Fruit fly (Drosophila melanogaster) whole organism, embryonic: ENCODE data around the gene Txl.

Experiments used
- Blimp-1 ChIP-seq: fragments of 200-800 bp; sonication (Bioruptor generic); optimal IDR thresholded peaks from 3 replicates; lab custom pipeline; 2018; ENCODE audit warnings: missing biosample characterization, missing genetic modification characterization, mild to moderate bottlenecking, moderate library complexity, missing genetic modification reagents
- CG10565 ChIP-seq: fragments of 200-800 bp; sonication (Bioruptor generic); optimal IDR thresholded peaks from 3 replicates; lab custom pipeline; 2016; ENCODE audit warnings: missing biosample characterization, mild to moderate bottlenecking, missing genetic modification characterization
- CG11093 ChIP-seq: fragments of 200-800 bp; sonication (Bioruptor generic); IDR thresholded peaks from 3 replicates; pipeline ENCODE4 v1.3.6; 2022; ENCODE audit warnings: missing biosample characterization, missing genetic modification characterization
- CG11398 ChIP-seq: fragments of 200-800 bp; sonication (Bioruptor generic); optimal IDR thresholded peaks from 2 replicates; lab custom pipeline; 2016; ENCODE audit warnings: missing biosample characterization, missing genetic modification characterization
- CG14667 ChIP-seq: fragments of 200-800 bp; sonication (Bioruptor generic); IDR thresholded peaks from 2 replicates; pipeline ENCODE4 v1.3.6; 2022; ENCODE audit warnings: missing biosample characterization, missing genetic modification characterization
- CG14710 ChIP-seq: fragments of 200-800 bp; sonication (Bioruptor generic); optimal IDR thresholded peaks from 3 replicates; lab custom pipeline; 2019; ENCODE audit warnings: missing biosample characterization, mild to moderate bottlenecking, missing genetic modification characterization, moderate library complexity
- CG15479 ChIP-seq: fragments of 200-800 bp; sonication (Bioruptor generic); optimal IDR thresholded peaks from 3 replicates; lab custom pipeline; 2019; ENCODE audit warnings: missing biosample characterization, mild to moderate bottlenecking, missing genetic modification characterization, moderate library complexity
- CG17186 ChIP-seq: fragments of 200-800 bp; sonication (Bioruptor generic); optimal IDR thresholded peaks from 3 replicates; lab custom pipeline; 2017; ENCODE audit warnings: missing biosample characterization, missing genetic modification reagents, missing genetic modification characterization
- CG32532 ChIP-seq: fragments of 200-800 bp; sonication (Bioruptor generic); IDR thresholded peaks from 2 replicates; pipeline ENCODE4 v1.3.6; 2022; ENCODE audit warnings: missing biosample characterization, missing genetic modification characterization
- CG6654 ChIP-seq: fragments of 200-800 bp; sonication (Bioruptor generic); optimal IDR thresholded peaks from 2 replicates; lab custom pipeline; 2017; ENCODE audit warnings: missing biosample characterization, mild to moderate bottlenecking, missing genetic modification characterization
- CG7357 ChIP-seq: fragments of 200-800 bp; sonication (Bioruptor generic); IDR thresholded peaks from 3 replicates; pipeline ENCODE4 v1.3.6; 2022; ENCODE audit warnings: missing biosample characterization, missing genetic modification characterization
- CG7928 ChIP-seq: fragments of 200-800 bp; sonication (Bioruptor generic); optimal IDR thresholded peaks from 2 replicates; lab custom pipeline; 2017; ENCODE audit warnings: missing biosample characterization, mild to moderate bottlenecking, missing genetic modification characterization
- CG8281 ChIP-seq: fragments of 200-800 bp; sonication (Bioruptor generic); optimal IDR thresholded peaks from 2 replicates; lab custom pipeline; 2018; ENCODE audit warnings: missing biosample characterization, mild to moderate bottlenecking, missing genetic modification characterization, moderate library complexity
- CG8290 ChIP-seq, 3 experiments: fragments of 200-800 bp; sonication (Bioruptor generic); optimal IDR thresholded peaks; 2 replicates each; lab custom pipeline; 2016 to 2019; ENCODE audit warnings: missing biosample characterization in 3 of 3, missing genetic modification characterization in 3 of 3, mild to moderate bottlenecking in 2 of 3, moderate library complexity in 1 of 3
- Dip2 ChIP-seq: fragments of 200-800 bp; sonication (Bioruptor generic); IDR thresholded peaks from 2 replicates; pipeline ENCODE4 v1.3.6; 2022; ENCODE audit warnings: missing biosample characterization, missing genetic modification characterization
- Ets65A ChIP-seq: fragments of 200-800 bp; sonication (Bioruptor generic); peaks from one replicate; lab custom pipeline; 2016; ENCODE audit warnings: missing biosample characterization, missing genetic modification characterization
- HHEX ChIP-seq: fragments of 200-800 bp; sonication (Bioruptor generic); optimal IDR thresholded peaks from 3 replicates; lab custom pipeline; 2017; ENCODE audit warnings: missing biosample characterization, mild to moderate bottlenecking, missing genetic modification characterization, missing genetic modification reagents
- HmgD ChIP-seq: fragments of 200-800 bp; sonication (Bioruptor generic); optimal IDR thresholded peaks from 3 replicates; lab custom pipeline; 2016; ENCODE audit warnings: missing biosample characterization, missing genetic modification characterization
- Hr39 ChIP-seq: fragments of >200 bp; optimal IDR thresholded peaks from 2 replicates; lab custom pipeline; 2017
- Jarid2 ChIP-seq: fragments of 200-800 bp; sonication (Bioruptor generic); optimal IDR thresholded peaks from 3 replicates; lab custom pipeline; 2017; ENCODE audit warnings: mild to moderate bottlenecking, missing biosample characterization, missing genetic modification reagents, missing genetic modification characterization
- Oaz ChIP-seq: fragments of 200-800 bp; sonication (Bioruptor generic); IDR thresholded peaks from 2 replicates; pipeline ENCODE4 v1.3.6; 2022; ENCODE audit warnings: missing biosample characterization, missing genetic modification characterization
- Opbp ChIP-seq: fragments of 200-800 bp; sonication (Bioruptor generic); IDR thresholded peaks from 3 replicates; pipeline ENCODE4 v1.3.6; 2022; ENCODE audit warnings: missing biosample characterization, missing genetic modification characterization; ENCODE audit not compliant: partially characterized antibody
- Ptx1 ChIP-seq: fragments of 200-800 bp; sonication (Bioruptor generic); IDR thresholded peaks from 2 replicates; pipeline ENCODE4 v1.3.6; 2022; ENCODE audit warnings: missing biosample characterization, missing genetic modification characterization
- Side ChIP-seq: fragments of 200-800 bp; sonication (Bioruptor generic); optimal IDR thresholded peaks from 2 replicates; lab custom pipeline; 2016; ENCODE audit warnings: missing biosample characterization, missing genetic modification characterization
- Xrp1 ChIP-seq: fragments of 200-800 bp; sonication (Bioruptor generic); IDR thresholded peaks from 2 replicates; pipeline ENCODE4 v1.3.6; 2022; ENCODE audit warnings: missing biosample characterization, missing genetic modification characterization
- ac ChIP-seq: fragments of 200-800 bp; sonication (Bioruptor generic); optimal IDR thresholded peaks from 3 replicates; lab custom pipeline; 2017; ENCODE audit warnings: missing biosample characterization, mild to moderate bottlenecking, missing genetic modification characterization
- amos ChIP-seq: fragments of 200-800 bp; sonication (Bioruptor generic); IDR thresholded peaks from 2 replicates; pipeline ENCODE4 v1.3.6; 2022; ENCODE audit warnings: missing biosample characterization, missing genetic modification characterization; ENCODE audit not compliant: partially characterized antibody
- cg ChIP-seq: fragments of 200-800 bp; sonication (Bioruptor generic); optimal IDR thresholded peaks from 3 replicates; lab custom pipeline; 2019; ENCODE audit warnings: missing biosample characterization, mild to moderate bottlenecking, missing genetic modification characterization, moderate library complexity
- ci ChIP-seq: fragments of 200-800 bp; sonication (Bioruptor generic); IDR thresholded peaks from 3 replicates; pipeline ENCODE4 v1.3.6; 2022; ENCODE audit warnings: missing biosample characterization, missing genetic modification characterization
- dan ChIP-seq: fragments of 200-800 bp; sonication (Bioruptor generic); IDR thresholded peaks from 2 replicates; pipeline ENCODE4 v1.3.6; 2022; ENCODE audit warnings: missing biosample characterization, missing genetic modification characterization
- dpn ChIP-seq, 2 experiments: fragments of 200-800 bp; sonication (Bioruptor generic); optimal IDR thresholded peaks; 3 replicates each; lab custom pipeline; 2016; ENCODE audit warnings: missing biosample characterization in 2 of 2, missing genetic modification characterization in 2 of 2
- gfzf ChIP-seq: fragments of 200-800 bp; sonication (Bioruptor generic); optimal IDR thresholded peaks from 2 replicates; lab custom pipeline; 2016; ENCODE audit warnings: missing biosample characterization, mild to moderate bottlenecking, missing genetic modification characterization, moderate library complexity
- grau ChIP-seq: fragments of 200-800 bp; optimal IDR thresholded peaks from 3 replicates; lab custom pipeline; 2019; ENCODE audit warnings: missing biosample characterization, mild to moderate bottlenecking, missing genetic modification characterization, moderate library complexity
- gsb ChIP-seq: fragments of 200-800 bp; sonication (Bioruptor generic); IDR thresholded peaks from 2 replicates; pipeline ENCODE4 v1.3.6; 2022; ENCODE audit warnings: missing biosample characterization, missing genetic modification characterization
- gt ChIP-seq: fragments of 200-800 bp; sonication (Bioruptor generic); IDR thresholded peaks from 2 replicates; pipeline ENCODE4 v1.3.6; 2022; ENCODE audit warnings: missing biosample characterization, missing genetic modification characterization
- hb ChIP-seq: fragments of 200-800 bp; sonication (Bioruptor generic); IDR thresholded peaks from 3 replicates; pipeline ENCODE4 v1.3.6; 2022; ENCODE audit warnings: missing biosample characterization, missing genetic modification characterization; ENCODE audit not compliant: partially characterized antibody
- her ChIP-seq: fragments of 200-800 bp; sonication (Bioruptor generic); optimal IDR thresholded peaks from 2 replicates; lab custom pipeline; 2016; ENCODE audit warnings: missing biosample characterization, missing genetic modification characterization
- hth ChIP-seq: fragments of >200 bp; optimal IDR thresholded peaks from 2 replicates; lab custom pipeline; 2017; ENCODE audit warnings: inconsistent platforms
- kay ChIP-seq: fragments of 200-800 bp; sonication (Bioruptor generic); optimal IDR thresholded peaks from 2 replicates; lab custom pipeline; 2016; ENCODE audit warnings: missing biosample characterization, missing genetic modification characterization
- ken ChIP-seq: fragments of 200-800 bp; sonication (Bioruptor generic); IDR thresholded peaks from 3 replicates; pipeline ENCODE4 v1.3.6; 2022; ENCODE audit warnings: missing biosample characterization, missing genetic modification characterization
- lab ChIP-seq: fragments of 200-800 bp; sonication (Bioruptor generic); optimal IDR thresholded peaks from 3 replicates; lab custom pipeline; 2017; ENCODE audit warnings: missing biosample characterization, missing genetic modification characterization, mild to moderate bottlenecking, moderate library complexity, missing genetic modification reagents
- nau ChIP-seq: fragments of 200-800 bp; sonication (Bioruptor generic); optimal IDR thresholded peaks from 3 replicates; lab custom pipeline; 2017; ENCODE audit warnings: missing biosample characterization, mild to moderate bottlenecking, missing genetic modification characterization, missing genetic modification reagents
- nmo ChIP-seq: fragments of 200-800 bp; sonication (Bioruptor generic); optimal IDR thresholded peaks from 2 replicates; lab custom pipeline; 2018; ENCODE audit warnings: missing biosample characterization, mild to moderate bottlenecking, missing genetic modification characterization, moderate library complexity
- oc ChIP-seq: fragments of 200-800 bp; sonication (Bioruptor generic); optimal IDR thresholded peaks from 2 replicates; lab custom pipeline; 2018; ENCODE audit warnings: missing biosample characterization, mild to moderate bottlenecking, missing genetic modification characterization, moderate library complexity
- odd ChIP-seq: fragments of 200-800 bp; sonication (Bioruptor generic); optimal IDR thresholded peaks from 2 replicates; lab custom pipeline; 2017; ENCODE audit warnings: missing biosample characterization, mild to moderate bottlenecking, missing genetic modification characterization
- pita ChIP-seq: fragments of 200-800 bp; sonication (Bioruptor generic); optimal IDR thresholded peaks from 2 replicates; lab custom pipeline; 2017; ENCODE audit warnings: missing biosample characterization, mild to moderate bottlenecking, missing genetic modification characterization
- pzg ChIP-seq: fragments of 200-800 bp; sonication (Bioruptor generic); optimal IDR thresholded peaks from 3 replicates; lab custom pipeline; 2018; ENCODE audit warnings: missing biosample characterization, mild to moderate bottlenecking, missing genetic modification characterization, moderate library complexity
- ssp ChIP-seq: fragments of 200-800 bp; sonication (Bioruptor generic); IDR thresholded peaks from 2 replicates; pipeline ENCODE4 v1.3.6; 2022; ENCODE audit warnings: missing biosample characterization, missing genetic modification characterization
- stc ChIP-seq: fragments of 200-800 bp; sonication (Bioruptor generic); IDR thresholded peaks from 2 replicates; pipeline ENCODE4 v1.3.6; 2022; ENCODE audit warnings: missing biosample characterization, missing genetic modification characterization
- toy ChIP-seq: fragments of 200-800 bp; sonication (Bioruptor generic); IDR thresholded peaks from 2 replicates; pipeline ENCODE4 v1.3.6; 2022; ENCODE audit warnings: missing biosample characterization, missing genetic modification characterization

Txl gene

DNA sequence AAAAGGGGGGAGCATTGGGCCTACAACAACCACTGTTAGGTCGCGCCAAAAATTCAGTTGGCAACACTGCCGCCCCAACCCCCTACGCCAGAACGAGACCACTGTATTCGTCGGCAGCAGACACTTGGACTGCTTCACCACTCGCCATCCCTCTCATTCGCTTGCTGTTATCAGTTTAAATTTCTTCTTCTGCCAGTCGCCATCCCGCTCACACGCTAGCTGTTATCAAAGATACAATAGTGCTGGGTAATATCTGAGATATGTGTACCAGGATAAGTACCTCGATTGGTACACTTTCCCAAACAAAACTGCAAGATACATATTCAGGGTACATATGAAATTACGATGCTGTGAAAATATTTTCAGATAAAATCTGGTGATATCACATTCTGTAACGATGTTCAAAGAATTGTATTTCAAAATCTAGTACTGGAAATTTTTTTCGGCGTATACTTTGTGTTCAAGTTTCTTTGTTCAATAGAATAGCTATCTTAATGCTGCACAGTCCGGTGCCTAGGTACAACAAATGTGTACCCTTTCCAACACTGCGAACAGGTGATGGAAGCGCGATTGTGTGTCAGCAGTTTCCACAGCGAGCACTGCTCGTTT is 5.3 kb downstream of the Txl start (continued):
- peak; percentile 89 for TF ChIP-seq grau (tag; lab: Kevin White, UChicago)
- peak; percentile 89 for TF ChIP-seq nmo (GFP tag; lab: Kevin White, UChicago)
- no peak for TF ChIP-seq Jarid2 (GFP tag; lab: Kevin White, UChicago)
- TF ChIP-seq CG11093 (GFP tag; lab: Robert Waterston, UW) = peak; percentile 58; the same call in 2 of the 3 replicates
- no peak for TF ChIP-seq pita (GFP tag; lab: Kevin White, UChicago)
- TF ChIP-seq CG7357 = peak; percentile 33; the same call in 1 of the 3 replicates
- TF ChIP-seq hth = no peak
- peak; percentile 59 for TF ChIP-seq CG7928 (GFP tag; lab: Kevin White, UChicago)
- TF ChIP-seq gfzf = peak; percentile 14
- TF ChIP-seq oc (tag; lab: Kevin White, UChicago) = peak; percentile 64
- TF ChIP-seq nau (GFP tag; lab: Kevin White, UChicago) = no peak
- TF ChIP-seq Side (GFP tag; lab: Kevin White, UChicago) = peak; percentile 89
- TF ChIP-seq odd (GFP tag; lab: Kevin White, UChicago) = no peak
- peak; percentile 48; the same call in 2 of the 3 replicates for TF ChIP-seq Opbp (GFP tag; lab: Robert Waterston, UW)
- TF ChIP-seq HmgD (GFP tag; lab: Kevin White, UChicago) = peak; percentile 85
- no peak for TF ChIP-seq CG15479 (GFP tag; lab: Kevin White, UChicago)
- TF ChIP-seq CG10565 (GFP tag; lab: Kevin White, UChicago) = peak; percentile 65
- TF ChIP-seq Blimp-1 = no peak
- TF ChIP-seq ci (GFP tag; lab: Robert Waterston, UW) = peak; percentile 60; the same call in 2 of the 3 replicates
- TF ChIP-seq CG14667 (GFP tag; lab: Robert Waterston, UW) = no peak; the same call in 1 of the 2 replicates
- TF ChIP-seq gsb (GFP tag; lab: Robert Waterston, UW) = no peak
- TF ChIP-seq cg (GFP tag; lab: Kevin White, UChicago) = no peak
- TF ChIP-seq Dip2 = no peak
- peak; percentile 44; the same call in 1 of the 2 replicates for TF ChIP-seq amos (GFP tag; lab: Robert Waterston, UW)
- no peak for TF ChIP-seq toy (GFP tag; lab: Robert Waterston, UW)
- peak; percentile 53 for TF ChIP-seq CG8290 (GFP tag; optimal IDR thresholded peaks at IDR 0.05; lab: Kevin White, UChicago)
- TF ChIP-seq CG8290 (tag; optimal IDR thresholded peaks at IDR 0.05; lab: Kevin White, UChicago) = peak; percentile 84 to 92
- peak; percentile 86 for TF ChIP-seq her (GFP tag; lab: Kevin White, UChicago)
- TF ChIP-seq stc (GFP tag; lab: Robert Waterston, UW) = peak; percentile 46; the same call in 1 of the 2 replicates
- peak; percentile 27; the same call in 1 of the 2 replicates for TF ChIP-seq Oaz (GFP tag; lab: Robert Waterston, UW)
- TF ChIP-seq Ets65A (GFP tag; lab: Kevin White, UChicago) = peak; percentile 96
- peak; percentile 34; the same call in 1 of the 2 replicates for TF ChIP-seq ssp
- peak; percentile 62 for TF ChIP-seq CG11398 (GFP tag; lab: Kevin White, UChicago)
- peak; percentile 82 for TF ChIP-seq Xrp1 (GFP tag; lab: Robert Waterston, UW)
- peak; percentile 81 for TF ChIP-seq pzg (GFP tag; lab: Kevin White, UChicago)
- TF ChIP-seq ken (GFP tag; lab: Robert Waterston, UW) = 0 out of 3 replicates have a peak, but pooled peaks have one; percentile 40
- no peak for TF ChIP-seq lab
- no peak for TF ChIP-seq Hr39 (lab: Kevin White, UChicago)
- TF ChIP-seq CG8281 = no peak
- TF ChIP-seq CG17186 (GFP tag; lab: Kevin White, UChicago) = peak; percentile 61
- peak; percentile 80 for TF ChIP-seq HHEX (GFP tag; lab: Kevin White, UChicago)
- peak; percentile 52 for TF ChIP-seq CG6654 (GFP tag; lab: Kevin White, UChicago)
- peak; percentile 84 for TF ChIP-seq CG14710
- TF ChIP-seq dan (GFP tag; lab: Robert Waterston, UW) = no peak
- TF ChIP-seq kay (GFP tag; lab: Kevin White, UChicago) = peak; percentile 68
- TF ChIP-seq Ptx1 (GFP tag; lab: Robert Waterston, UW) = peak; percentile 69
- no peak for TF ChIP-seq gt (GFP tag; lab: Robert Waterston, UW)
- peak; percentile 82 to 86 for TF ChIP-seq dpn (GFP tag; optimal IDR thresholded peaks at IDR 0.05; lab: Kevin White, UChicago)
- peak; percentile 55 for TF ChIP-seq ac (GFP tag; lab: Kevin White, UChicago)
- TF ChIP-seq hb (GFP tag; lab: Robert Waterston, UW) = no peak
- TF ChIP-seq CG32532 (GFP tag; lab: Robert Waterston, UW) = peak; percentile 75
